Worm (Caenorhabditis elegans) whole organism, young adult: Measurements from ENCODE around the gene tig-3.

Source experiments
- C17E4.6 ChIP-seq: fragments of 200-800 bp; sonication (Bioruptor generic); IDR thresholded peaks from 2 replicates; pipeline ENCODE4 v1.3.6; 2022; ENCODE audit warnings: missing genetic modification reagents, missing genetic modification characterization, missing compliant biosample characterization
- F22D6.2 ChIP-seq: sonication (generic microtip); optimal IDR thresholded peaks from 2 replicates; lab custom pipeline; 2016; ENCODE audit warnings: mild to moderate bottlenecking, missing genetic modification characterization, missing compliant biosample characterization
- F37B4.10 ChIP-seq: fragments of 200-800 bp; sonication (Bioruptor generic); IDR thresholded peaks from 2 replicates; pipeline ENCODE4 v1.3.6; 2022; ENCODE audit warnings: missing genetic modification characterization, missing compliant biosample characterization
- F52B5.7 ChIP-seq: sonication (generic microtip); optimal IDR thresholded peaks from 2 replicates; lab custom pipeline; 2016; ENCODE audit warnings: mild to moderate bottlenecking, missing genetic modification characterization, missing compliant biosample characterization
- F57C9.4 ChIP-seq: sonication (generic microtip); optimal IDR thresholded peaks from 2 replicates; lab custom pipeline; 2017; ENCODE audit warnings: mild to moderate bottlenecking, missing genetic modification characterization, missing compliant biosample characterization
- T26A5.8 ChIP-seq: sonication (generic microtip); optimal IDR thresholded peaks from 2 replicates; lab custom pipeline; 2016; ENCODE audit warnings: missing genetic modification characterization, missing compliant biosample characterization
- ZK185.1 ChIP-seq: sonication (generic microtip); optimal IDR thresholded peaks from 2 replicates; lab custom pipeline; 2016; ENCODE audit warnings: mild to moderate bottlenecking, missing genetic modification characterization, missing compliant biosample characterization; ENCODE audit not compliant: poor library complexity, severe bottlenecking
- akir-1 ChIP-seq: fragments of 200-800 bp; sonication (Bioruptor generic); optimal IDR thresholded peaks from 2 replicates; lab custom pipeline; 2018; ENCODE audit warnings: mild to moderate bottlenecking, missing genetic modification characterization, moderate library complexity, missing compliant biosample characterization
- ama-1 ChIP-seq, 3 experiments: fragments of 150-350 bp in 1 of 3; sonication (generic microtip) in 2 of 3; optimal IDR thresholded peaks; 2 replicates each; lab custom pipeline; 2014 to 2018; ENCODE audit warnings: missing biosample characterization in 2 of 3, missing genetic modification characterization in 2 of 3, missing genetic modification reagents in 2 of 3
- atf-7 ChIP-seq: sonication (generic microtip); optimal IDR thresholded peaks from 2 replicates; lab custom pipeline; 2017; ENCODE audit warnings: mild to moderate bottlenecking, missing genetic modification characterization, missing compliant biosample characterization
- attf-5 ChIP-seq: fragments of 200-800 bp; sonication (Bioruptor generic); optimal IDR thresholded peaks from 2 replicates; lab custom pipeline; 2018; ENCODE audit warnings: mild to moderate bottlenecking, missing genetic modification characterization, missing compliant biosample characterization
- bed-2 ChIP-seq: fragments of 200-800 bp; sonication (Bioruptor generic); IDR thresholded peaks from 2 replicates; pipeline ENCODE4 v1.3.6; 2022; ENCODE audit warnings: missing genetic modification reagents, missing genetic modification characterization, missing compliant biosample characterization
- cebp-1 ChIP-seq, 2 experiments: fragments of 200-800 bp in 1 of 2; sonication (Bioruptor generic) in 1 of 2; sonication (generic microtip) in 1 of 2; IDR thresholded peaks in 1 of 2; optimal IDR thresholded peaks in 1 of 2; 2 replicates each; pipeline versions ENCODE4 v1.3.6 to Lab custom; 2017 to 2022; ENCODE audit warnings: missing compliant biosample characterization in 2 of 2, missing genetic modification characterization in 2 of 2, mild to moderate bottlenecking in 1 of 2, missing genetic modification reagents in 1 of 2, moderate library complexity in 1 of 2
- ceh-79 ChIP-seq: sonication (generic microtip); optimal IDR thresholded peaks from 2 replicates; lab custom pipeline; 2017; ENCODE audit warnings: mild to moderate bottlenecking, missing genetic modification characterization, missing compliant biosample characterization
- ceh-91 ChIP-seq: fragments of 200-800 bp; sonication (Bioruptor generic); IDR thresholded peaks from 2 replicates; pipeline ENCODE4 v1.3.6; 2022; ENCODE audit warnings: missing genetic modification reagents, missing genetic modification characterization, missing compliant biosample characterization
- egrh-3 ChIP-seq: fragments of 200-800 bp; sonication (Bioruptor generic); IDR thresholded peaks from 2 replicates; pipeline ENCODE4 v1.3.6; 2022; ENCODE audit warnings: missing genetic modification reagents, missing genetic modification characterization, missing compliant biosample characterization
- ets-4 ChIP-seq: fragments of 200-800 bp; sonication (Bioruptor generic); optimal IDR thresholded peaks from 2 replicates; lab custom pipeline; 2018; ENCODE audit warnings: mild to moderate bottlenecking, missing genetic modification characterization, missing compliant biosample characterization
- let-526 ChIP-seq: fragments of 200-800 bp; sonication (Bioruptor generic); IDR thresholded peaks from 2 replicates; pipeline ENCODE4 v1.3.6; 2022; ENCODE audit warnings: missing genetic modification reagents, missing genetic modification characterization, missing compliant biosample characterization
- let-607 ChIP-seq, 2 experiments: fragments of 200-800 bp in 1 of 2; sonication (Bioruptor generic) in 1 of 2; sonication (generic microtip) in 1 of 2; optimal IDR thresholded peaks; 2 replicates each; lab custom pipeline; 2016 to 2018; ENCODE audit warnings: mild to moderate bottlenecking in 2 of 2, missing compliant biosample characterization in 2 of 2, missing genetic modification characterization in 2 of 2, moderate library complexity in 2 of 2, missing genotype in 1 of 2
- lin-40 ChIP-seq: sonication (generic microtip); optimal IDR thresholded peaks from 2 replicates; lab custom pipeline; 2016; ENCODE audit warnings: missing genetic modification characterization, mild to moderate bottlenecking, missing compliant biosample characterization, missing genotype, missing genetic modification reagents
- lin-54 ChIP-seq: fragments of 200-800 bp; sonication (Bioruptor generic); optimal IDR thresholded peaks from 2 replicates; lab custom pipeline; 2018; ENCODE audit warnings: mild to moderate bottlenecking, missing genetic modification characterization, missing compliant biosample characterization
- nhr-27 ChIP-seq: fragments of 200-800 bp; sonication (Bioruptor generic); optimal IDR thresholded peaks from 2 replicates; lab custom pipeline; 2018; ENCODE audit warnings: mild to moderate bottlenecking, missing genetic modification characterization, moderate library complexity, missing compliant biosample characterization
- nhr-80 ChIP-seq: sonication (generic microtip); optimal IDR thresholded peaks from 2 replicates; lab custom pipeline; 2016; ENCODE audit warnings: missing genetic modification characterization, missing compliant biosample characterization
- pbrm-1 ChIP-seq: fragments of 200-800 bp; sonication (Bioruptor generic); IDR thresholded peaks from 2 replicates; pipeline ENCODE4 v1.3.6; 2022; ENCODE audit warnings: missing genetic modification reagents, missing genetic modification characterization, missing compliant biosample characterization
- repo-1 ChIP-seq: sonication (generic microtip); optimal IDR thresholded peaks from 2 replicates; lab custom pipeline; 2017; ENCODE audit warnings: mild to moderate bottlenecking, missing genetic modification characterization, missing compliant biosample characterization
- rpc-1 ChIP-seq, 2 experiments: fragments of 150-350 bp in 1 of 2; sonication (generic microtip) in 1 of 2; optimal IDR thresholded peaks; 2 replicates each; lab custom pipeline; 2014 to 2018; ENCODE audit warnings: missing biosample characterization in 1 of 2, missing genetic modification characterization in 1 of 2, missing genetic modification reagents in 1 of 2, missing genotype in 1 of 2
- sdz-38 ChIP-seq: sonication (generic microtip); optimal IDR thresholded peaks from 2 replicates; lab custom pipeline; 2016; ENCODE audit warnings: missing genotype, missing genetic modification characterization, missing compliant biosample characterization
- sea-2 ChIP-seq: fragments of 200-800 bp; sonication (Bioruptor generic); IDR thresholded peaks from 2 replicates; pipeline ENCODE4 v1.3.6; 2022; ENCODE audit warnings: missing genetic modification characterization, missing compliant biosample characterization
- snpc-3.4 ChIP-seq: sonication (generic microtip); optimal IDR thresholded peaks from 2 replicates; lab custom pipeline; 2017; ENCODE audit warnings: missing genetic modification characterization, mild to moderate bottlenecking, missing compliant biosample characterization, antibody characterized with exemption, moderate library complexity, missing genotype, missing genetic modification reagents
- snpc-4 ChIP-seq, 5 experiments: fragments of 150-350 bp in 1 of 5; sonication (generic microtip) in 4 of 5; optimal IDR thresholded peaks; 2 replicates each; lab custom pipeline; 2014 to 2018; ENCODE audit warnings: missing genetic modification characterization in 5 of 5, missing biosample characterization in 3 of 5, antibody characterized with exemption in 2 of 5, mild to moderate bottlenecking in 2 of 5, missing compliant biosample characterization in 2 of 5, missing genotype in 2 of 5, moderate library complexity in 2 of 5, missing genetic modification reagents in 1 of 5
- tbp1 ChIP-seq: fragments of 200-800 bp; sonication (Bioruptor generic); optimal IDR thresholded peaks from 2 replicates; lab custom pipeline; 2018; ENCODE audit warnings: mild to moderate bottlenecking, missing genetic modification characterization, missing compliant biosample characterization
- tlf-1 ChIP-seq: fragments of 200-800 bp; sonication (Bioruptor generic); optimal IDR thresholded peaks from 2 replicates; lab custom pipeline; 2018; ENCODE audit warnings: mild to moderate bottlenecking, missing genetic modification characterization, missing compliant biosample characterization
- unc-62 ChIP-seq: fragments of 150-350 bp; optimal IDR thresholded peaks from 2 replicates; lab custom pipeline; 2014; ENCODE audit warnings: missing biosample characterization, missing genetic modification reagents, missing genetic modification characterization
- zfh-2 ChIP-seq: fragments of 200-800 bp; sonication (Bioruptor generic); conservative IDR thresholded peaks from 2 replicates; pipeline ENCODE4 v1.3.6; 2022; ENCODE audit warnings: missing genetic modification reagents, missing genetic modification characterization, missing compliant biosample characterization
- ztf-22 ChIP-seq: fragments of 200-800 bp; sonication (Bioruptor generic); optimal IDR thresholded peaks from 2 replicates; lab custom pipeline; 2018; ENCODE audit warnings: mild to moderate bottlenecking, missing genetic modification characterization, moderate library complexity, missing compliant biosample characterization
- ztf-3 ChIP-seq: fragments of 200-800 bp; sonication (Bioruptor generic); optimal IDR thresholded peaks from 2 replicates; lab custom pipeline; 2018; ENCODE audit warnings: mild to moderate bottlenecking, missing genetic modification characterization, missing compliant biosample characterization

tig-3 gene

ce11 chrII:15251593-15251992, at the start of gene tig-3:
Gene tig-3 (minus strand): TSS chrII:15251792.
- TF ChIP-seq atf-7 (tag; lab: Kevin White, UChicago), result peak; percentile 75
- peak; percentile 31 for TF ChIP-seq F22D6.2 (tag; lab: Kevin White, UChicago)
- TF ChIP-seq bed-2 (GFP tag; lab: Robert Waterston, UW), result no peak
- peak; percentile 10 for TF ChIP-seq tbp1 (GFP tag; lab: Kevin White, UChicago)
- no peak for TF ChIP-seq akir-1 (GFP tag; lab: Kevin White, UChicago)
- no peak for TF ChIP-seq C17E4.6
- TF ChIP-seq tlf-1 (GFP tag; lab: Kevin White, UChicago), result no peak
- TF ChIP-seq sdz-38 (tag; lab: Kevin White, UChicago), result no peak
- peak; percentile 38 for TF ChIP-seq ets-4 (GFP tag; lab: Kevin White, UChicago)
- TF ChIP-seq let-607 (tag; optimal IDR thresholded peaks at IDR 0.05; lab: Kevin White, UChicago), result peak; percentile 37 to 67
- TF ChIP-seq cebp-1 (GFP tag; IDR thresholded peaks at IDR 0.05; lab: Robert Waterston, UW), result no peak
- TF ChIP-seq cebp-1 (tag; optimal IDR thresholded peaks at IDR 0.05; lab: Kevin White, UChicago), result peak; percentile 35
- no peak for TF ChIP-seq snpc-4 (GFP tag; optimal IDR thresholded peaks at IDR 0.05; lab: Kevin White, UChicago)
- peak in 1 of 4 experiments; percentile 35 for TF ChIP-seq snpc-4 (tag; optimal IDR thresholded peaks at IDR 0.05; lab: Kevin White, UChicago)
- no peak for TF ChIP-seq ceh-91
- peak; percentile 95 for TF ChIP-seq nhr-80 (tag; lab: Kevin White, UChicago)
- no peak for TF ChIP-seq T26A5.8
- TF ChIP-seq ama-1 (optimal IDR thresholded peaks at IDR 0.05; lab: Kevin White, UChicago), result no peak
- no peak for TF ChIP-seq ama-1 (GFP tag; optimal IDR thresholded peaks at IDR 0.05; lab: Kevin White, UChicago)
- peak; percentile 45 for TF ChIP-seq lin-40 (tag; lab: Kevin White, UChicago)
- no peak for TF ChIP-seq ceh-79 (tag; lab: Kevin White, UChicago)
- TF ChIP-seq ztf-22 (GFP tag; lab: Kevin White, UChicago), result peak; percentile 89
- peak; percentile 39 for TF ChIP-seq unc-62

DNA sequence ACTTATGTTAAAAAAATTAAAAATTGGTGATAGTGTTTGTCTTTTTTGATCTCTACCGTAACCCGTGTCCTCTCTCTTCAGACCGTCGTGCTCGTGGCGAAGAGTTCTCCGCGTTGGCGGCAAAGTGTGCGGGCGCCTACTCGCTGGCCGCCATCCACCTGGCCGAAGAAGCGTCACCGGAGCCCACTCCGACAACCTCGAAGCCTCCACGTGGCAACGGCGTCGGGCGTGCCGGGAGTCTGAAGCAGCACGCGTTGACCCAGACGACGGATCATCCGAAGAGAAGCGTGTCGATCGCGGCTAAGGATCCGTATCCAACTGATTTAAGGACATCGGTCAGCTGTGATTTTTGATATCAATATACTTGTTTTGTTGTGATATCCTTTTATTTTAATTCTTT, 21.4 kb upstream of the tig-3 start:
- TF ChIP-seq lin-54 (GFP tag; lab: Kevin White, UChicago) (no peak), nhr-27 (tag; lab: Kevin White, UChicago) (no peak), ZK185.1 (tag; lab: Kevin White, UChicago) (no peak), F52B5.7 (tag; lab: Kevin White, UChicago) (no peak), egrh-3 (peak; percentile 81; the same call in 1 of the 2 replicates), ztf-3 (GFP tag; lab: Kevin White, UChicago) (no peak), F37B4.10 (GFP tag; lab: Robert Waterston, UW) (no peak), let-526 (GFP tag; lab: Robert Waterston, UW) (no peak), ceh-79 (tag; lab: Kevin White, UChicago) (peak; percentile 3), sea-2 (GFP tag; lab: Robert Waterston, UW) (0 out of 2 replicates have a peak, but pooled peaks have one; percentile 29), zfh-2 (peak; percentile 88)

DNA sequence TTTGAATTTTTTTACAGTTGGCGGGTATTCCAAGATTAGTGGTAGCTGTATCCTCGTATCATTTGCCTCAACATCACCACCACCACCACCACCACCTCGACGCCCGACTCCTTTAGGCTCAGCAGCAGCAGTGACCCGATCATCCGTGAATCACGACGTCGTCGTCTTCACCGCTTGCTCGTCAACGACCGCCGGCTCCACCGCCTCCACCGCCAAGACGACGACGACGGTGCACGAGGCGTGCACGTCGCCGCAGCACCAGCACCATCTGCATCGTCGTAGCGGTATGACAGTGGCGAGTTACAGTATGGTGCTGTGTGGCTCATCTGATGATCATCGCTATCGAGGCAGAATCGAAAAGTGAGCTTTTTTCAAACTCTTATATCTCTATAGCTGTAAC, 16.6 kb upstream of the tig-3 start, which contains the start of gene rga-9:
TSS of gene rga-9 (plus strand) at position 16 of the 400 bp plus-strand sequence.
- no peak for TF ChIP-seq let-526 (GFP tag; lab: Robert Waterston, UW)
- TF ChIP-seq F57C9.4 (tag; lab: Kevin White, UChicago), result no peak
- no peak for TF ChIP-seq snpc-3.4 (tag; lab: Kevin White, UChicago)
- peak; percentile 71; the same call in 1 of the 2 replicates for TF ChIP-seq egrh-3
- TF ChIP-seq zfh-2, result peak; percentile 90

DNA sequence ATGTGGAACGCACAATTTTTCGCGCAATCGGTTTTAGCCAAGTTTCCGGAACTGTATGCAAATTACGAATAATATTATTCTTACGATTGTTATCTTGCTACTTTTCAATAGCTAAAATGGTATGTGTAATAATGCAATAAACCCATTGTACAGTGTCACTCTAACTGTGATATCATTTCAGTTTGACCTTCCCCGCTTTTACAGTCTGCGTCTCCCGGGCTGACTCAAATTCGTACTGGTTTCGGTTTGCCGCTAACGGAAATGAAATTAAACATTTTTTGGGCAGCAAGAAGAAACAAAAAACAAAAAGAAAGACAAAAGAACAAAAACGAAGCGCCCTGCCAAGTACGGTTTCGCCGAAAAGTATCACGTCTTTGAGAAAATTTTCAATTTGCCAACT, 14.9 kb upstream of the tig-3 start:
- TF ChIP-seq snpc-4 (GFP tag; optimal IDR thresholded peaks at IDR 0.05; lab: Kevin White, UChicago) (no peak), snpc-4 (tag; optimal IDR thresholded peaks at IDR 0.05; lab: Kevin White, UChicago) (no peak), nhr-80 (tag; lab: Kevin White, UChicago) (peak; percentile 58), pbrm-1 (no peak), repo-1 (tag; lab: Kevin White, UChicago) (no peak), attf-5 (peak; percentile 14), rpc-1 (optimal IDR thresholded peaks at IDR 0.05; lab: Kevin White, UChicago) (no peak), rpc-1 (tag; optimal IDR thresholded peaks at IDR 0.05; lab: Kevin White, UChicago) (peak; percentile 12)
